Worm (Caenorhabditis elegans) whole organism, L1 larva: ENCODE measurements around the gene W02B12.1.

Experiments used
- C16A3.4 ChIP-seq: fragments of 150-350 bp; optimal IDR thresholded peaks from 2 replicates; lab custom pipeline; 2014; ENCODE audit warnings: missing biosample characterization, missing genetic modification characterization
- F16B12.6 ChIP-seq: fragments of 150-350 bp; optimal IDR thresholded peaks from 2 replicates; lab custom pipeline; 2014; ENCODE audit warnings: missing biosample characterization, missing genetic modification characterization
- aly-2 ChIP-seq: fragments of 150-350 bp; optimal IDR thresholded peaks from 2 replicates; lab custom pipeline; 2014; ENCODE audit warnings: missing biosample characterization, missing genetic modification characterization
- blmp-1 ChIP-seq: fragments of 150-350 bp; optimal IDR thresholded peaks from 2 replicates; lab custom pipeline; 2014; ENCODE audit warnings: missing biosample characterization, missing genetic modification characterization
- ceh-63 ChIP-seq: fragments of 200-800 bp; sonication (Bioruptor generic); optimal IDR thresholded peaks from 2 replicates; lab custom pipeline; 2018; ENCODE audit warnings: mild to moderate bottlenecking, missing genetic modification characterization, missing compliant biosample characterization
- ceh-82 ChIP-seq, 3 experiments: fragments of 150-350 bp in 1 of 3; sonication (generic microtip) in 2 of 3; optimal IDR thresholded peaks; 2 replicates each; lab custom pipeline; 2014 to 2017; ENCODE audit warnings: missing biosample characterization in 3 of 3, missing genetic modification characterization in 3 of 3
- ceh-88 ChIP-seq: fragments of 200-800 bp; sonication (Bioruptor generic); IDR thresholded peaks from 2 replicates; pipeline ENCODE4 v1.3.6; 2022; ENCODE audit warnings: missing genetic modification characterization, missing compliant biosample characterization
- ces-1 ChIP-seq: fragments of 150-350 bp; optimal IDR thresholded peaks from 2 replicates; lab custom pipeline; 2014; ENCODE audit warnings: missing biosample characterization, missing genetic modification reagents, missing genetic modification characterization
- dpl-1 ChIP-seq, 3 experiments: fragments of 150-350 bp in 2 of 3; sonication (generic microtip) in 1 of 3; optimal IDR thresholded peaks; 2 replicates each; lab custom pipeline; 2014 to 2017; ENCODE audit warnings: missing biosample characterization in 3 of 3, missing genetic modification characterization in 3 of 3, missing genetic modification reagents in 3 of 3
- efl-1 ChIP-seq, 4 experiments: fragments of 150-350 bp; optimal IDR thresholded peaks in 3 of 4; peaks in 1 of 4; 1 replicate in 1 of 4; 2 replicates in 3 of 4; lab custom pipeline; 2014; ENCODE audit warnings: missing biosample characterization in 2 of 4, missing genetic modification characterization in 2 of 4, missing genetic modification reagents in 2 of 4
- efl-3 ChIP-seq: fragments of 200-800 bp; sonication (Bioruptor generic); optimal IDR thresholded peaks from 2 replicates; lab custom pipeline; 2018; ENCODE audit warnings: mild to moderate bottlenecking, missing genetic modification characterization, missing compliant biosample characterization
- egl-27 ChIP-seq, 2 experiments: fragments of 150-350 bp in 1 of 2; sonication (generic microtip); optimal IDR thresholded peaks; 3 replicates each; lab custom pipeline; 2017 to 2018; ENCODE audit warnings: missing biosample characterization in 2 of 2, missing genetic modification characterization in 2 of 2, missing genetic modification reagents in 2 of 2
- elt-2 ChIP-seq: sonication (generic microtip); optimal IDR thresholded peaks from 2 replicates; lab custom pipeline; 2016; ENCODE audit warnings: missing genetic modification characterization, mild to moderate bottlenecking, inconsistent platforms, missing compliant biosample characterization, missing genetic modification reagents
- elt-3 ChIP-seq, 6 experiments: fragments of 150-350 bp in 1 of 6; sonication (generic microtip); optimal IDR thresholded peaks; 2 replicates each; lab custom pipeline; 2017 to 2018; ENCODE audit warnings: missing biosample characterization in 6 of 6, missing genetic modification characterization in 6 of 6, inconsistent platforms in 1 of 6
- ets-5 ChIP-seq: fragments of 200-800 bp; sonication (Bioruptor generic); IDR thresholded peaks from 2 replicates; pipeline ENCODE4 v1.3.6; 2022; ENCODE audit warnings: missing genetic modification characterization, missing compliant biosample characterization
- fkh-10 ChIP-seq: sonication (generic microtip); optimal IDR thresholded peaks from 2 replicates; lab custom pipeline; 2017; ENCODE audit warnings: missing biosample characterization, missing genetic modification reagents, missing genetic modification characterization
- fkh-4 ChIP-seq: sonication (generic microtip); optimal IDR thresholded peaks from 2 replicates; lab custom pipeline; 2016; ENCODE audit warnings: missing compliant biosample characterization, missing genetic modification characterization, borderline replicate concordance
- fkh-8 ChIP-seq: sonication (generic microtip); optimal IDR thresholded peaks from 2 replicates; lab custom pipeline; 2016; ENCODE audit warnings: mild to moderate bottlenecking, missing genetic modification characterization, missing compliant biosample characterization
- grh-1 ChIP-seq: fragments of 200-800 bp; sonication (Bioruptor generic); IDR thresholded peaks from 2 replicates; pipeline ENCODE4 v1.3.6; 2022; ENCODE audit warnings: missing genetic modification reagents, missing genetic modification characterization, missing compliant biosample characterization
- jun-1 ChIP-seq: fragments of 150-350 bp; optimal IDR thresholded peaks from 2 replicates; lab custom pipeline; 2014; ENCODE audit warnings: missing biosample characterization, missing genetic modification reagents, missing genetic modification characterization
- lin-14 ChIP-seq: fragments of 200-800 bp; sonication (Bioruptor generic); optimal IDR thresholded peaks from 2 replicates; lab custom pipeline; 2018; ENCODE audit warnings: mild to moderate bottlenecking, missing genetic modification characterization, moderate library complexity, missing compliant biosample characterization
- lin-15B ChIP-seq: fragments of 150-350 bp; sonication (generic microtip); optimal IDR thresholded peaks from 3 replicates; lab custom pipeline; 2014; ENCODE audit warnings: missing biosample characterization, missing genetic modification characterization
- lsy-2 ChIP-seq, 2 experiments: fragments of 150-350 bp; optimal IDR thresholded peaks; 2 replicates each; lab custom pipeline; 2014; ENCODE audit warnings: missing biosample characterization in 2 of 2, missing genetic modification characterization in 2 of 2
- mdl-1 ChIP-seq, 2 experiments: fragments of 150-350 bp; optimal IDR thresholded peaks; 2 replicates each; lab custom pipeline; 2014 to 2017; ENCODE audit warnings: missing biosample characterization in 2 of 2, missing genetic modification characterization in 2 of 2, inconsistent platforms in 1 of 2
- mef-2 ChIP-seq: fragments of 150-350 bp; optimal IDR thresholded peaks from 2 replicates; lab custom pipeline; 2014; ENCODE audit warnings: missing biosample characterization, missing genetic modification characterization
- nhr-19 ChIP-seq: fragments of 200-800 bp; sonication (Bioruptor generic); conservative IDR thresholded peaks from 2 replicates; pipeline ENCODE4 v1.3.6; 2022; ENCODE audit warnings: missing genetic modification characterization, missing compliant biosample characterization
- nhr-20 ChIP-seq: sonication (generic microtip); optimal IDR thresholded peaks from 2 replicates; lab custom pipeline; 2016; ENCODE audit warnings: mild to moderate bottlenecking, missing genetic modification characterization, missing compliant biosample characterization
- nhr-71 ChIP-seq: sonication (generic microtip); optimal IDR thresholded peaks from 2 replicates; lab custom pipeline; 2016; ENCODE audit warnings: mild to moderate bottlenecking, missing genetic modification characterization, moderate library complexity, missing compliant biosample characterization
- nhr-85 ChIP-seq: sonication (generic microtip); peaks from one replicate; lab custom pipeline; 2016; ENCODE audit warnings: missing genetic modification characterization, inconsistent platforms, missing compliant biosample characterization
- nhr-90 ChIP-seq: sonication (generic microtip); optimal IDR thresholded peaks from 2 replicates; lab custom pipeline; 2016; ENCODE audit warnings: mild to moderate bottlenecking, missing genetic modification characterization, missing compliant biosample characterization; ENCODE audit not compliant: poor library complexity
- pag-3 ChIP-seq: sonication (generic microtip); optimal IDR thresholded peaks from 2 replicates; lab custom pipeline; 2017; ENCODE audit warnings: missing genetic modification characterization, mild to moderate bottlenecking, missing compliant biosample characterization, antibody characterized with exemption, borderline replicate concordance; ENCODE audit not compliant: insufficient read depth
- skn-1 ChIP-seq: fragments of 150-350 bp; optimal IDR thresholded peaks from 2 replicates; lab custom pipeline; 2014; ENCODE audit warnings: missing biosample characterization, missing genetic modification characterization
- snpc-4 ChIP-seq: fragments of 150-350 bp; optimal IDR thresholded peaks from 2 replicates; lab custom pipeline; 2014; ENCODE audit warnings: missing biosample characterization, missing genetic modification characterization
- snu-23 ChIP-seq: sonication (generic microtip); optimal IDR thresholded peaks from 2 replicates; lab custom pipeline; 2016; ENCODE audit warnings: missing genetic modification characterization, missing compliant biosample characterization
- sptf-1 ChIP-seq: fragments of 150-350 bp; optimal IDR thresholded peaks from 2 replicates; lab custom pipeline; 2014; ENCODE audit warnings: missing biosample characterization, missing genetic modification characterization
- tlp-1 ChIP-seq: fragments of 150-350 bp; optimal IDR thresholded peaks from 2 replicates; lab custom pipeline; 2014; ENCODE audit warnings: missing biosample characterization, missing genetic modification characterization
- unc-62 ChIP-seq: fragments of 150-350 bp; optimal IDR thresholded peaks from 2 replicates; lab custom pipeline; 2014; ENCODE audit warnings: missing biosample characterization, missing genetic modification reagents, missing genetic modification characterization
- unc-98 ChIP-seq: fragments of 200-800 bp; sonication (Bioruptor generic); IDR thresholded peaks from 2 replicates; pipeline ENCODE4 v1.3.6; 2022; ENCODE audit warnings: missing genetic modification characterization, missing compliant biosample characterization
- vab-15 ChIP-seq: sonication (generic microtip); optimal IDR thresholded peaks from 2 replicates; lab custom pipeline; 2017; ENCODE audit warnings: missing genotype, mild to moderate bottlenecking, missing genetic modification characterization, missing compliant biosample characterization

Gene W02B12.1

DNA sequence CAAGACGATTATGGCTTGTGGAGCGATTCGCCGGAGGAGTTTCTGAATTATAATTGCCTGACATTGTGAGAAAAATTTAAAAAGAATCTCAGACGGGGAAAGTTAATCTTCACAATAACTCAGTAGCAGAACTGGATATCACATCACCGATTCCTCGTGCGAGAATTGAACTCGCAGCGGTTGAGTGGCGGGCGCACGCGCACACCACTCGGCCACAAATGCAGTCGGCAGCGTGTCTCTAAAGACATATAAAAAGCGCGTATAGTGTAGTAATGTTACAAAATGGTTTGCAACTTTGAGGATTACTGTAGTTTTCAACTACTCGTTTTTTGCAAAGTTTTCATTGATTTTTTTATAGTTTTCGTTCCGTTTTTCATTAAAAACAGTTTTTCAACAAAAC is 35.8 kb downstream of the W02B12.1 start (continued):
- TF ChIP-seq fkh-8 (tag; lab: Kevin White, UChicago) (peak; percentile 70), snpc-4 (tag; lab: Kevin White, UChicago) (peak; percentile 51), ets-5 (GFP tag; lab: Robert Waterston, UW) (no peak), mef-2 (tag; lab: Kevin White, UChicago) (no peak), ces-1 (GFP tag; lab: Kevin White, UChicago) (no peak), dpl-1 (GFP tag; optimal IDR thresholded peaks at IDR 0.05; lab: Kevin White, UChicago) (peak; percentile 19 to 61 (median 59)), pag-3 (no peak), nhr-71 (tag; lab: Kevin White, UChicago) (peak; percentile 80), fkh-10 (GFP tag; lab: Kevin White, UChicago) (peak; percentile 40), skn-1 (tag; lab: Kevin White, UChicago) (peak; percentile 41), jun-1 (tag; lab: Kevin White, UChicago) (peak; percentile 63), ceh-88 (peak; percentile 60), efl-3 (GFP tag; lab: Kevin White, UChicago) (no peak), ceh-63 (no peak), F16B12.6 (tag; lab: Kevin White, UChicago) (peak; percentile 46), snu-23 (GFP tag; lab: Kevin White, UChicago) (peak; percentile 85), nhr-20 (tag; lab: Kevin White, UChicago) (peak; percentile 68), egl-27 (tag; optimal IDR thresholded peaks at IDR 0.05; lab: Kevin White, UChicago) (peak in 1 of 2 experiments; percentile 25), elt-2 (tag; lab: Kevin White, UChicago) (peak; percentile 50), efl-1 (optimal IDR thresholded peaks at IDR 0.05; lab: Kevin White, UChicago) (peak; percentile 54 to 62), efl-1 (GFP tag; optimal IDR thresholded peaks at IDR 0.05 in 1 of 2; lab: Kevin White, UChicago) (peak; percentile 50 to 96), vab-15 (tag; lab: Kevin White, UChicago) (peak; percentile 48), ceh-82 (tag; optimal IDR thresholded peaks at IDR 0.05; lab: Kevin White, UChicago) (peak; percentile 38 to 87 (median 46)), nhr-19 (GFP tag; lab: Robert Waterston, UW) (peak; percentile 76), lsy-2 (tag; optimal IDR thresholded peaks at IDR 0.05; lab: Kevin White, UChicago) (peak; percentile 72 to 91), aly-2 (tag; lab: Kevin White, UChicago) (peak; percentile 69), nhr-85 (tag; lab: Kevin White, UChicago) (peak; percentile 79)

ce11 chrII:11485200-11485599 is 36.4 kb downstream of the W02B12.1 start, which contains the start of gene twk-5:
Gene twk-5 (minus strand): TSS chrII:11485300.
- TF ChIP-seq blmp-1 (tag; lab: Kevin White, UChicago) (no peak), snu-23 (GFP tag; lab: Kevin White, UChicago) (peak; percentile 4), fkh-8 (tag; lab: Kevin White, UChicago) (no peak), snpc-4 (tag; lab: Kevin White, UChicago) (no peak), tlp-1 (no peak), unc-62 (GFP tag; lab: Kevin White, UChicago) (no peak), vab-15 (tag; lab: Kevin White, UChicago) (no peak), nhr-85 (tag; lab: Kevin White, UChicago) (peak; percentile 67), fkh-4 (tag; lab: Kevin White, UChicago) (no peak), nhr-71 (tag; lab: Kevin White, UChicago) (no peak), sptf-1 (no peak), efl-1 (optimal IDR thresholded peaks at IDR 0.05; lab: Kevin White, UChicago) (no peak), efl-1 (GFP tag; optimal IDR thresholded peaks at IDR 0.05 in 1 of 2; lab: Kevin White, UChicago) (no peak), lsy-2 (tag; optimal IDR thresholded peaks at IDR 0.05; lab: Kevin White, UChicago) (peak in 1 of 2 experiments; percentile 7), lin-14 (peak; percentile 17), unc-98 (no peak), elt-3 (tag; optimal IDR thresholded peaks at IDR 0.05; lab: Kevin White, UChicago) (no peak), F16B12.6 (tag; lab: Kevin White, UChicago) (no peak), mdl-1 (tag; optimal IDR thresholded peaks at IDR 0.05; lab: Kevin White, UChicago) (no peak), C16A3.4 (tag; lab: Kevin White, UChicago) (no peak)

- no peak for TF ChIP-seq sptf-1
- peak; percentile 16 for TF ChIP-seq nhr-90 (tag; lab: Kevin White, UChicago)
- peak; percentile 39 for TF ChIP-seq snu-23 (GFP tag; lab: Kevin White, UChicago)
- TF ChIP-seq grh-1: no peak
- no peak for TF ChIP-seq lin-15B
- TF ChIP-seq lin-14: peak; percentile 58
- TF ChIP-seq nhr-20 (tag; lab: Kevin White, UChicago): peak; percentile 28
- TF ChIP-seq blmp-1 (tag; lab: Kevin White, UChicago): peak; percentile 9
- peak in 1 of 6 experiments; percentile 40 for TF ChIP-seq elt-3 (tag; optimal IDR thresholded peaks at IDR 0.05; lab: Kevin White, UChicago)
- peak; percentile 77 for TF ChIP-seq nhr-85 (tag; lab: Kevin White, UChicago)
Observed at ce11 chrII:11486698-11487234, 37.9 kb downstream of the W02B12.1 start, which contains the start of gene ttr-18. Gene ttr-18 (minus strand): TSS chrII:11486748.
